Fruit fly (Drosophila melanogaster) whole organism, pupa: ENCODE results near the gene CG16965.

Source experiments
- CG10348 ChIP-seq: fragments of 200-800 bp; sonication (Bioruptor generic); IDR thresholded peaks from 2 replicates; pipeline ENCODE4 v1.3.6; 2022; ENCODE audit warnings: missing biosample characterization, missing genetic modification characterization
- CG12605 ChIP-seq: fragments of 200-800 bp; sonication (Bioruptor generic); IDR thresholded peaks from 2 replicates; pipeline ENCODE4 v1.3.6; 2022; ENCODE audit warnings: missing biosample characterization, missing genetic modification characterization
- CG13204 ChIP-seq: fragments of 200-800 bp; sonication (Bioruptor generic); optimal IDR thresholded peaks from 2 replicates; lab custom pipeline; 2018; ENCODE audit warnings: missing biosample characterization, mild to moderate bottlenecking, missing genetic modification characterization, moderate library complexity
- CG34367 ChIP-seq: fragments of 200-800 bp; sonication (Bioruptor generic); optimal IDR thresholded peaks from 2 replicates; lab custom pipeline; 2018; ENCODE audit warnings: missing biosample characterization, mild to moderate bottlenecking, missing genetic modification characterization
- CG8159 ChIP-seq: fragments of 200-800 bp; sonication (Bioruptor generic); optimal IDR thresholded peaks from 3 replicates; lab custom pipeline; 2018; ENCODE audit warnings: missing biosample characterization, mild to moderate bottlenecking, missing genetic modification characterization, moderate library complexity
- CG9948 ChIP-seq: fragments of 200-800 bp; sonication (Bioruptor generic); optimal IDR thresholded peaks from 2 replicates; lab custom pipeline; 2018; ENCODE audit warnings: missing biosample characterization, mild to moderate bottlenecking, missing genetic modification characterization, moderate library complexity
- EcR ChIP-seq: fragments of 200-800 bp; sonication (Bioruptor generic); optimal IDR thresholded peaks from 3 replicates; lab custom pipeline; 2019; ENCODE audit warnings: missing biosample characterization, missing genetic modification characterization, mild to moderate bottlenecking, moderate library complexity, missing genetic modification reagents
- Snoo ChIP-seq: fragments of 200-800 bp; sonication (Bioruptor generic); optimal IDR thresholded peaks from 3 replicates; lab custom pipeline; 2017; ENCODE audit warnings: missing biosample characterization, mild to moderate bottlenecking, missing genetic modification characterization, inconsistent platforms

- no peak for TF ChIP-seq CG9948 (tag; lab: Kevin White, UChicago)
- TF ChIP-seq CG10348 (GFP tag; lab: Robert Waterston, UW), result no peak
- TF ChIP-seq CG8159 (tag; lab: Kevin White, UChicago), result no peak
- TF ChIP-seq Snoo (tag; lab: Kevin White, UChicago), result no peak
- TF ChIP-seq CG13204, result no peak
- TF ChIP-seq EcR (GFP tag; lab: Kevin White, UChicago), result no peak
- no peak for TF ChIP-seq CG34367 (tag; lab: Kevin White, UChicago)
- no peak for TF ChIP-seq CG12605
Measured at dm6 chr2L:12002051-12002450, 20.7 kb downstream of the CG16965 start, which contains the start of gene Hacd1.
